Worm (Caenorhabditis elegans) whole organism, L3 larva: ENCODE measurements around the gene rps-14.

Experiments used
- R02D3.7 ChIP-seq: fragments of 150-350 bp; optimal IDR thresholded peaks from 2 replicates; lab custom pipeline; 2014; ENCODE audit warnings: missing biosample characterization, missing genetic modification characterization
- ceh-28 ChIP-seq: fragments of 150-350 bp; optimal IDR thresholded peaks from 2 replicates; lab custom pipeline; 2014; ENCODE audit warnings: missing biosample characterization, missing genetic modification reagents, missing genetic modification characterization
- snpc-4 ChIP-seq: fragments of 150-350 bp; optimal IDR thresholded peaks from 2 replicates; lab custom pipeline; 2014; ENCODE audit warnings: missing biosample characterization, missing genetic modification characterization

DNA sequence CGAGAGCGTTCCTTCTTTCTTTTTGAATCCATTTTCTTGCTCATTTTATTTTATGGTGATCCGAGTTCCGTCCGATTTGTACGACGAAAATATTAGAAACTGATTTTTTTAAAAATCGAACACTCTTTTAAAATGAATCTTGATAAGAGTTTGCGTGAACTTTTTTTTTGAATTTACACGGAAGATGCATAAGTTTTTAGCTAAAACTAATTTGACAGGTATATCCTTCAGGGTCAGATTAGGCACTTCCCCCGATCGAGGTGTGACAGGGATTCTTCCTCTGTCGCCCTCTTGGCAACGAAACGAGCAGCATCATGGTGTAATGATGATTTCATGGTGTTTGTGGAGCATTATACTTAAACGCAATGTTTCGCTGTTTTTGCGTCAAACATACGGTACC is 15.9 kb upstream of the rps-14 start, which contains the start of gene F37C12.18:
- TF ChIP-seq R02D3.7 (no peak), snpc-4 (tag; lab: Kevin White, UChicago) (no peak), ceh-28 (no peak)
